Fruit fly (Drosophila melanogaster): ENCODE results near the gene CG45603.

Gene CG45603

DNA sequence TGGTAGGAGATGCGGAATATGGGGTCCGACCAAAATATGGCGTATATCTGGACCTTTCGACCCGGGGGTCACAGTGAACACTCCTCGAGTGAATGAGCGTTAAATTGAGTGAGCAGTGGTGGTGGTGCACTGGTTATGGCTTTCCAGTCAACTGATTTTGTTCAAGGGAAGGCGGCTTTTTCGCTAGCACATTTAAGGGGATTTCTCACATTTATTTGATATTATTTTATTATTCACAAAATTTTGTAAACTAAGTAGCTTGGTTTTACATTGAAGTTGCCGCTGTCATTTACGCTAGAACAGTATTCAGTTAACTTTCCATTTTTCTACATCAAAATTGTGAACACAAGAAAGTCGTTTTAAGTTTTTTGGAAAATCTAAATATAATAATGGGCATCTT lies at the start of gene CG45603:
TSS of gene CG45603 (plus strand) at position 301 of the 400 bp plus-strand sequence.
- no peak for TF ChIP-seq mirr (GFP tag; optimal IDR thresholded peaks at IDR 0.05)
- TF ChIP-seq Sry-β (GFP tag; optimal IDR thresholded peaks at IDR 0.05), result no peak
- no peak for TF ChIP-seq Vsx1 (GFP tag; optimal IDR thresholded peaks at IDR 0.05)
- no peak for TF ChIP-seq gsb-n (tag; optimal IDR thresholded peaks at IDR 0.05)
- TF ChIP-seq Gsc (GFP tag; IDR thresholded peaks at IDR 0.05), result no peak
- no peak for TF ChIP-seq ac (GFP tag; optimal IDR thresholded peaks at IDR 0.05)
- TF ChIP-seq CG2678 (tag; optimal IDR thresholded peaks at IDR 0.05), result no peak
- TF ChIP-seq pb (GFP tag; optimal IDR thresholded peaks at IDR 0.05), result no peak
- no peak for TF ChIP-seq cato (GFP tag; optimal IDR thresholded peaks at IDR 0.05; ENCODE audit: borderline replicate concordance)
- TF ChIP-seq dimm (GFP tag; IDR thresholded peaks at IDR 0.05), result no peak
- TF ChIP-seq CG15696 (tag; optimal IDR thresholded peaks at IDR 0.05), result no peak

DNA sequence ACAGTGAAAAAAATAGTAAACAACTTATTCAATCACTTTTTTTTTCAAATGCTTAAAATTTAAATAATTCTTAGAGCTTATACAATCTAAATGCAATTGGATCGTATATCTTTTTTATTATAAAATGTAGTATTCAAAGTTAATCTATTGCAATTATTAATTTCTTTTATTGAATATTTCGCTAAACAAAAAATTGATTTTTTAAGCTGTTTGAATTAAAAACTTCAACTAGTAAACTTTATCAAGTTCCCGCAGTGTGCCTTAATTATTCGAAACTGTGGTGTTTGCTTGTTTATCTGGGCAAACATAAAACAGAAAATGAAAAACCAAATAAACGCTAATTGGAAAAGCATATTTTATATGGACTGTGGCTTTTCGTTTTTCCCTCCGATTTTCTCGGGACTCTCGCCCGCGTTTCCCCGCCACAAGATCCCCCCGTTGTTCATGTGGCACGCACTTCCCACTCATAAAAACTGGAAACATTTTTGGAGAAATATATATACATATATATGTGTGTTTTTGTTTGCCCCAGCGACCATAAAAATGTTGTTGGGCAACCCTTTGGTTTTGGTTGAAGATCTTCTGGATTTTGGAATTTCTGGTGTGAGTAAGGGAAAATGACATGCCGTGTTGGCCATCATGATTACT lies 49.0 kb upstream of the CG45603 start:
- TF ChIP-seq crol (GFP tag; IDR thresholded peaks at IDR 0.05) (peak; percentile 56), CG13894 (tag; optimal IDR thresholded peaks at IDR 0.05) (no peak), CG12659 (GFP tag; optimal IDR thresholded peaks at IDR 0.05) (peak; percentile 1), Tbp (GFP tag; optimal IDR thresholded peaks at IDR 0.05) (no peak), CG1233 (GFP tag; optimal IDR thresholded peaks at IDR 0.05) (peak; percentile 30), dmrt99B (tag; optimal IDR thresholded peaks at IDR 0.05) (peak; percentile 72), wdn (GFP tag; IDR thresholded peaks at IDR 0.05) (no peak), CG13624 (GFP tag; optimal IDR thresholded peaks at IDR 0.05) (no peak), ttk (GFP tag; IDR thresholded peaks at IDR 0.05) (no peak), E2f1 (GFP tag; IDR thresholded peaks at IDR 0.05) (no peak), CG30403 (GFP tag; optimal IDR thresholded peaks at IDR 0.05) (peak; percentile 43), h (optimal IDR thresholded peaks at IDR 0.05) (no peak), CG5953 (GFP tag; IDR thresholded peaks at IDR 0.05) (no peak), Opbp (GFP tag; IDR thresholded peaks at IDR 0.05; ENCODE audit: partially characterized antibody) (no peak), vvl (GFP tag; IDR thresholded peaks at IDR 0.05) (no peak), CG33557 (GFP tag; optimal IDR thresholded peaks at IDR 0.05) (peak; percentile 59), HLH3B (GFP tag; IDR thresholded peaks at IDR 0.05) (peak; percentile 48; the same call in 1 of the 2 replicates), Trl (optimal IDR thresholded peaks at IDR 0.05) (no peak), Trl (GFP tag; optimal IDR thresholded peaks at IDR 0.05) (no peak), fd102C (GFP tag; optimal IDR thresholded peaks at IDR 0.05) (no peak), bigmax (GFP tag; optimal IDR thresholded peaks at IDR 0.05) (no peak), CG1024 (GFP tag; IDR thresholded peaks at IDR 0.05) (0 out of 2 replicates have a peak, but pooled peaks have one; percentile 5), CG10543 (GFP tag; optimal IDR thresholded peaks at IDR 0.05) (no peak), Neu2 (GFP tag; optimal IDR thresholded peaks at IDR 0.05; ENCODE audit: borderline replicate concordance) (no peak), dmrt11E (tag; optimal IDR thresholded peaks at IDR 0.05) (peak; percentile 72), Nf-YA (GFP tag; IDR thresholded peaks at IDR 0.05) (0 out of 2 replicates have a peak, but pooled peaks have one; percentile 26), slou (GFP tag; optimal IDR thresholded peaks at IDR 0.05) (no peak), CG3407 (GFP tag; optimal IDR thresholded peaks at IDR 0.05) (peak; percentile 53), Hr51 (GFP tag; optimal IDR thresholded peaks at IDR 0.05) (peak in 1 of 2 experiments; percentile 59), CG17385 (GFP tag; optimal IDR thresholded peaks at IDR 0.05) (no peak), grau (tag; optimal IDR thresholded peaks at IDR 0.05) (peak; percentile 63), CG1832 (GFP tag; optimal IDR thresholded peaks at IDR 0.05) (no peak), row (GFP tag; IDR thresholded peaks at IDR 0.05) (0 out of 3 replicates have a peak, but pooled peaks have one; percentile 9), Dip2 (GFP tag; IDR thresholded peaks at IDR 0.05) (no peak), CG10209 (GFP tag; optimal IDR thresholded peaks at IDR 0.05) (peak; percentile 35), exex (tag; optimal IDR thresholded peaks at IDR 0.05) (no peak), ase (GFP tag; IDR thresholded peaks at IDR 0.05) (no peak), CG10462 (GFP tag; optimal IDR thresholded peaks at IDR 0.05) (no peak), CG2129 (GFP tag; IDR thresholded peaks at IDR 0.05; ENCODE audit: partially characterized antibody) (no peak)
